Fruit fly (Drosophila melanogaster) whole organism, adult: ENCODE results near the gene Pburs.

Source experiments
- CG14711 ChIP-seq: fragments of 200-800 bp; sonication (Bioruptor generic); optimal IDR thresholded peaks from 2 replicates; lab custom pipeline; 2018; ENCODE audit warnings: missing biosample characterization, mild to moderate bottlenecking, missing genetic modification characterization, moderate library complexity
- CG1620 ChIP-seq: fragments of 200-800 bp; sonication (Bioruptor generic); optimal IDR thresholded peaks from 2 replicates; lab custom pipeline; 2016; ENCODE audit warnings: missing biosample characterization, missing genetic modification characterization
- CG33017 ChIP-seq: fragments of 200-800 bp; sonication (Bioruptor generic); optimal IDR thresholded peaks from 2 replicates; lab custom pipeline; 2018; ENCODE audit warnings: missing biosample characterization, mild to moderate bottlenecking, missing genetic modification characterization, moderate library complexity
- Clk ChIP-seq: fragments of 200-800 bp; sonication (Bioruptor generic); optimal IDR thresholded peaks from 2 replicates; lab custom pipeline; 2017; ENCODE audit warnings: missing biosample characterization, missing genetic modification characterization
- bab1 ChIP-seq: fragments of 200-800 bp; sonication (Bioruptor generic); optimal IDR thresholded peaks from 3 replicates; lab custom pipeline; 2019; ENCODE audit warnings: missing biosample characterization, mild to moderate bottlenecking, missing genetic modification characterization, moderate library complexity
- kay ChIP-seq: fragments of 200-800 bp; sonication (Bioruptor generic); peaks from one replicate; lab custom pipeline; 2016; ENCODE audit warnings: missing biosample characterization, missing genetic modification characterization, borderline replicate concordance
- ovo ChIP-seq: fragments of 200-800 bp; sonication (Bioruptor generic); optimal IDR thresholded peaks from 2 replicates; lab custom pipeline; 2016; ENCODE audit warnings: missing biosample characterization, missing genetic modification characterization
- pad ChIP-seq: fragments of 200-800 bp; sonication (Bioruptor generic); optimal IDR thresholded peaks from 3 replicates; lab custom pipeline; 2017; ENCODE audit warnings: missing biosample characterization, missing genetic modification characterization, mild to moderate bottlenecking, moderate library complexity, missing genetic modification reagents

DNA sequence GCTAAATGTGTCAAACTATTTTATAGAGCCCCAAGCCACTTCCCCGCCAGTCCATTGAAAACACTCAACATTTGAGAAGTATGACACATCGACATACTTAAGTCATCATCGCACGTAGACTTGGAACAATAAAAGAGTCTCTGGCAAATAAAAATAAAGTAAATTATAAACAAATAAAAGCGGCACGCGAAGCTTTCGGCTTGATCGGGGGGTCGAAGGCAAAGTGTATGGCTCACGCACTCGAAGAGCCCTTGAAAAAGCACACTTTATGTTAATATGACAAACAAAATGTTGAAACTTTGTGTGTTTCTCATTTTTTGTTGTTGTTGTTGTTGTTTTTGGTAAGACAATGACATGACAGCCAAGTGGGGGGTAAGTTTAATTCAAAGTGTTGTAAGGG lies 20.9 kb downstream of the Pburs start:
- TF ChIP-seq kay (GFP tag; lab: Kevin White, UChicago), result no peak
- TF ChIP-seq CG33017, result no peak
- TF ChIP-seq ovo (GFP tag; lab: Kevin White, UChicago), result no peak
- no peak for TF ChIP-seq bab1 (GFP tag; lab: Kevin White, UChicago)
- TF ChIP-seq pad (GFP tag; lab: Kevin White, UChicago), result no peak
- TF ChIP-seq CG14711 (tag; lab: Kevin White, UChicago), result no peak
- TF ChIP-seq CG1620, result no peak
- no peak for TF ChIP-seq Clk
